Fruit fly (Drosophila melanogaster) whole organism, embryonic: ENCODE measurements around the gene CG1638.

Experiments
- BtbVII ChIP-seq: fragments of 200-800 bp; sonication (Bioruptor generic); optimal IDR thresholded peaks from 3 replicates; lab custom pipeline; 2017; ENCODE audit warnings: missing biosample characterization, mild to moderate bottlenecking, missing genetic modification characterization
- CG10431 ChIP-seq: fragments of 200-800 bp; sonication (Bioruptor generic); optimal IDR thresholded peaks from 3 replicates; lab custom pipeline; 2018; ENCODE audit warnings: missing biosample characterization, mild to moderate bottlenecking, missing genetic modification characterization
- CG10543 ChIP-seq: fragments of 200-800 bp; sonication (Bioruptor generic); optimal IDR thresholded peaks from 3 replicates; lab custom pipeline; 2017; ENCODE audit warnings: missing biosample characterization, mild to moderate bottlenecking, missing genetic modification characterization, moderate library complexity
- CG11085 ChIP-seq: fragments of 200-800 bp; sonication (Bioruptor generic); IDR thresholded peaks from 2 replicates; pipeline ENCODE4 v1.3.6; 2022; ENCODE audit warnings: missing biosample characterization, missing genetic modification characterization
- CG15073 ChIP-seq: fragments of 200-800 bp; sonication (Bioruptor generic); optimal IDR thresholded peaks from 2 replicates; lab custom pipeline; 2016; ENCODE audit warnings: missing biosample characterization, missing genetic modification characterization
- CG17186 ChIP-seq: fragments of 200-800 bp; sonication (Bioruptor generic); optimal IDR thresholded peaks from 3 replicates; lab custom pipeline; 2017; ENCODE audit warnings: missing biosample characterization, missing genetic modification reagents, missing genetic modification characterization
- CG17359 ChIP-seq: fragments of 200-800 bp; sonication (Bioruptor generic); optimal IDR thresholded peaks from 3 replicates; lab custom pipeline; 2018; ENCODE audit warnings: missing biosample characterization, mild to moderate bottlenecking, missing genetic modification characterization, moderate library complexity
- CG17912 ChIP-seq: fragments of 200-800 bp; sonication (Bioruptor generic); optimal IDR thresholded peaks from 2 replicates; lab custom pipeline; 2018; ENCODE audit warnings: missing biosample characterization, mild to moderate bottlenecking, missing genetic modification characterization
- CG2120 ChIP-seq: fragments of 200-800 bp; sonication (Bioruptor generic); optimal IDR thresholded peaks from 3 replicates; lab custom pipeline; 2016; ENCODE audit warnings: missing biosample characterization, missing genetic modification characterization
- CG2712 ChIP-seq: fragments of 200-800 bp; optimal IDR thresholded peaks from 3 replicates; lab custom pipeline; 2019; ENCODE audit warnings: missing biosample characterization, mild to moderate bottlenecking, missing genetic modification characterization, moderate library complexity
- CG2889 ChIP-seq: fragments of 200-800 bp; sonication (Bioruptor generic); IDR thresholded peaks from 3 replicates; pipeline ENCODE4 v1.3.6; 2022; ENCODE audit warnings: missing biosample characterization, missing genetic modification characterization
- CG31388 ChIP-seq: fragments of 200-800 bp; sonication (Bioruptor generic); optimal IDR thresholded peaks from 2 replicates; lab custom pipeline; 2016; ENCODE audit warnings: missing biosample characterization, missing genetic modification characterization
- CG4404 ChIP-seq: fragments of 200-800 bp; sonication (Bioruptor generic); IDR thresholded peaks from 2 replicates; pipeline ENCODE4 v1.3.6; 2022; ENCODE audit warnings: missing biosample characterization, missing genetic modification characterization
- CG4854 ChIP-seq: fragments of 200-800 bp; sonication (Bioruptor generic); optimal IDR thresholded peaks from 2 replicates; lab custom pipeline; 2016; ENCODE audit warnings: missing biosample characterization, missing genetic modification characterization, inconsistent platforms
- CG7987 ChIP-seq: fragments of 200-800 bp; sonication (Bioruptor generic); optimal IDR thresholded peaks from 2 replicates; lab custom pipeline; 2018; ENCODE audit warnings: missing biosample characterization, mild to moderate bottlenecking, missing genetic modification characterization, moderate library complexity
- CG9215 ChIP-seq: fragments of 200-800 bp; sonication (Bioruptor generic); IDR thresholded peaks from 2 replicates; pipeline ENCODE4 v1.3.6; 2022; ENCODE audit warnings: missing biosample characterization, missing genetic modification characterization
- CG9437 ChIP-seq: fragments of 200-800 bp; sonication (Bioruptor generic); optimal IDR thresholded peaks from 2 replicates; lab custom pipeline; 2018; ENCODE audit warnings: missing biosample characterization, mild to moderate bottlenecking, missing genetic modification characterization
- Camta ChIP-seq: fragments of 200-800 bp; sonication (Bioruptor generic); optimal IDR thresholded peaks from 2 replicates; lab custom pipeline; 2016; ENCODE audit warnings: missing biosample characterization, missing genetic modification characterization
- Doc2 ChIP-seq: fragments of 200-800 bp; sonication (Bioruptor generic); IDR thresholded peaks from 2 replicates; pipeline ENCODE4 v1.3.6; 2022; ENCODE audit warnings: missing biosample characterization, missing genetic modification characterization
- Drgx ChIP-seq: fragments of 200-800 bp; sonication (Bioruptor generic); IDR thresholded peaks from 2 replicates; pipeline ENCODE4 v1.3.6; 2022; ENCODE audit warnings: missing biosample characterization, missing genetic modification characterization
- ERR ChIP-seq: fragments of 200-800 bp; sonication (Bioruptor generic); optimal IDR thresholded peaks from 2 replicates; lab custom pipeline; 2016; ENCODE audit warnings: missing biosample characterization, missing genetic modification characterization
- Elba2 ChIP-seq: fragments of 200-800 bp; sonication (Bioruptor generic); optimal IDR thresholded peaks from 3 replicates; lab custom pipeline; 2016; ENCODE audit warnings: missing biosample characterization, missing genetic modification characterization
- Gug ChIP-seq: fragments of 200-800 bp; sonication (Bioruptor generic); IDR thresholded peaks from 4 replicates; pipeline ENCODE4 v1.3.6; 2022; ENCODE audit warnings: missing biosample characterization, missing genetic modification characterization
- H15 ChIP-seq: fragments of 200-800 bp; sonication (Bioruptor generic); IDR thresholded peaks from 3 replicates; pipeline ENCODE4 v1.3.6; 2022; ENCODE audit warnings: missing biosample characterization, missing genetic modification characterization
- Hmr ChIP-seq: fragments of 200-800 bp; sonication (Bioruptor generic); optimal IDR thresholded peaks from 3 replicates; lab custom pipeline; 2017; ENCODE audit warnings: mild to moderate bottlenecking, missing biosample characterization, missing genetic modification reagents, missing genetic modification characterization
- Hr51 ChIP-seq, 2 experiments: fragments of 200-800 bp; sonication (Bioruptor generic); optimal IDR thresholded peaks; 2 replicates in 1 of 2; 3 replicates in 1 of 2; lab custom pipeline; 2016 to 2018; ENCODE audit warnings: missing biosample characterization in 2 of 2, missing genetic modification characterization in 2 of 2, mild to moderate bottlenecking in 1 of 2, moderate library complexity in 1 of 2
- Lhr ChIP-seq: fragments of 200-800 bp; sonication (Bioruptor generic); optimal IDR thresholded peaks from 3 replicates; lab custom pipeline; 2017; ENCODE audit warnings: mild to moderate bottlenecking, missing biosample characterization, missing genetic modification reagents, missing genetic modification characterization
- Lpt ChIP-seq: fragments of >200 bp; optimal IDR thresholded peaks from 2 replicates; lab custom pipeline; 2018; ENCODE audit warnings: missing biosample characterization, missing genetic modification characterization
- Max ChIP-seq: fragments of 200-800 bp; sonication (Bioruptor generic); optimal IDR thresholded peaks from 2 replicates; lab custom pipeline; 2016; ENCODE audit warnings: missing biosample characterization, mild to moderate bottlenecking, missing genetic modification characterization
- Myb ChIP-seq: fragments of 200-800 bp; sonication (Bioruptor generic); optimal IDR thresholded peaks from 2 replicates; lab custom pipeline; 2016; ENCODE audit warnings: missing biosample characterization, missing genetic modification characterization
- PHDP ChIP-seq: fragments of 200-800 bp; sonication (Bioruptor generic); optimal IDR thresholded peaks from 3 replicates; lab custom pipeline; 2018; ENCODE audit warnings: missing biosample characterization, mild to moderate bottlenecking, missing genetic modification characterization, moderate library complexity
- Spps ChIP-seq: fragments of 200-800 bp; sonication (Bioruptor generic); optimal IDR thresholded peaks from 2 replicates; lab custom pipeline; 2018; ENCODE audit warnings: missing biosample characterization, mild to moderate bottlenecking, missing genetic modification characterization
- Usf ChIP-seq: fragments of 200-800 bp; sonication (Bioruptor generic); optimal IDR thresholded peaks from 2 replicates; lab custom pipeline; 2017; ENCODE audit warnings: missing genotype, missing biosample characterization, missing genetic modification characterization
- ac ChIP-seq: fragments of 200-800 bp; sonication (Bioruptor generic); optimal IDR thresholded peaks from 3 replicates; lab custom pipeline; 2017; ENCODE audit warnings: missing biosample characterization, mild to moderate bottlenecking, missing genetic modification characterization
- br ChIP-seq: fragments of >200 bp; optimal IDR thresholded peaks from 2 replicates; lab custom pipeline; 2017
- btn ChIP-seq: fragments of 200-800 bp; sonication (Bioruptor generic); optimal IDR thresholded peaks from 2 replicates; lab custom pipeline; 2016; ENCODE audit warnings: missing biosample characterization, missing genetic modification characterization
- chinmo ChIP-seq: fragments of 200-800 bp; sonication (Bioruptor generic); IDR thresholded peaks from 4 replicates; pipeline ENCODE4 v1.3.6; 2022; ENCODE audit warnings: missing biosample characterization, missing genetic modification characterization; ENCODE audit not compliant: partially characterized antibody
- crc ChIP-seq: fragments of 200-800 bp; sonication (Bioruptor generic); optimal IDR thresholded peaks from 2 replicates; lab custom pipeline; 2016; ENCODE audit warnings: missing biosample characterization, missing genetic modification characterization
- dpn ChIP-seq, 2 experiments: fragments of 200-800 bp; sonication (Bioruptor generic); optimal IDR thresholded peaks; 3 replicates each; lab custom pipeline; 2016; ENCODE audit warnings: missing biosample characterization in 2 of 2, missing genetic modification characterization in 2 of 2
- fd102C ChIP-seq: fragments of 200-800 bp; sonication (Bioruptor generic); optimal IDR thresholded peaks from 2 replicates; lab custom pipeline; 2018; ENCODE audit warnings: missing biosample characterization, mild to moderate bottlenecking, missing genetic modification characterization, moderate library complexity
- gce ChIP-seq: fragments of 200-800 bp; sonication (Bioruptor generic); IDR thresholded peaks from 3 replicates; pipeline ENCODE4 v1.3.6; 2022; ENCODE audit warnings: missing biosample characterization, missing genetic modification characterization
- her ChIP-seq: fragments of 200-800 bp; sonication (Bioruptor generic); optimal IDR thresholded peaks from 2 replicates; lab custom pipeline; 2016; ENCODE audit warnings: missing biosample characterization, missing genetic modification characterization
- klu ChIP-seq: fragments of 200-800 bp; sonication (Bioruptor generic); IDR thresholded peaks from 2 replicates; pipeline ENCODE4 v1.3.6; 2022; ENCODE audit warnings: missing biosample characterization, missing genetic modification characterization
- lola ChIP-seq, 3 experiments: fragments of >200 bp in 2 of 3; fragments of 200-800 bp in 1 of 3; sonication (Bioruptor generic) in 1 of 3; optimal IDR thresholded peaks; 2 replicates each; lab custom pipeline; 2017 to 2019; ENCODE audit warnings: missing biosample characterization in 3 of 3, missing genetic modification characterization in 3 of 3, mild to moderate bottlenecking in 1 of 3, moderate library complexity in 1 of 3
- pb ChIP-seq: fragments of 200-800 bp; sonication (Bioruptor generic); optimal IDR thresholded peaks from 3 replicates; lab custom pipeline; 2016; ENCODE audit warnings: missing biosample characterization, missing genetic modification characterization
- pfk ChIP-seq: fragments of 200-800 bp; sonication (Bioruptor generic); optimal IDR thresholded peaks from 2 replicates; lab custom pipeline; 2018; ENCODE audit warnings: missing biosample characterization, mild to moderate bottlenecking, missing genetic modification characterization, moderate library complexity
- prd ChIP-seq, 3 experiments: fragments of >200 bp in 2 of 3; fragments of 200-800 bp in 1 of 3; sonication (Bioruptor generic) in 1 of 3; optimal IDR thresholded peaks in 2 of 3; IDR thresholded peaks in 1 of 3; 2 replicates in 2 of 3; 3 replicates in 1 of 3; pipeline versions ENCODE4 v1.3.6 to Lab custom; 2017 to 2022; ENCODE audit warnings: missing biosample characterization in 1 of 3, missing genetic modification characterization in 1 of 3
- run ChIP-seq: fragments of 200-800 bp; sonication (Bioruptor generic); optimal IDR thresholded peaks from 3 replicates; lab custom pipeline; 2018; ENCODE audit warnings: missing biosample characterization, mild to moderate bottlenecking, missing genetic modification characterization
- schlank ChIP-seq: fragments of 200-800 bp; sonication (Bioruptor generic); optimal IDR thresholded peaks from 2 replicates; lab custom pipeline; 2018; ENCODE audit warnings: missing biosample characterization, mild to moderate bottlenecking, missing genetic modification characterization
- wek ChIP-seq: fragments of 200-800 bp; sonication (Bioruptor generic); optimal IDR thresholded peaks from 3 replicates; lab custom pipeline; 2018; ENCODE audit warnings: missing biosample characterization, mild to moderate bottlenecking, missing genetic modification characterization, moderate library complexity
- zfh1 ChIP-seq: fragments of 200-800 bp; sonication (Bioruptor generic); IDR thresholded peaks from 3 replicates; pipeline ENCODE4 v1.3.6; 2022; ENCODE audit warnings: missing biosample characterization, missing genetic modification characterization

The CG1638 gene

DNA sequence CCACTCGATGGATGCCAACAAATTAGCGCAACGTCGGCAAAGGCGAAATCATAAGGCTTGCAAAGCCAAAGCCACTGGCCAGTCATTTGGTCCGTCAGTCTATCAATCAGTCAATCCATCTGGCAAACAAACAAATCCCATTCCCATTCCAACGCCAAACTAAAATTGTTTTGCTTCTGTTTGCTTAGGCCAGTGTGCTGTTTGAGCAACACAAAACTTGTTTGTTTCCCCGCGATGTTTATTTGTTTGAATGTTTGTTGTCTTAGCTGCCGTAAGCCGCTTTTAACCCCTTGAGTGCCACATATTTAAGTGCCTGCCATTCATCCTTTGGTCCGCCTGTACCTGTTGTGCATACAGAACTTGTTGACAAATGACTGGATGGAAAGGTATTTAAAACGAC is 39.5 kb upstream of the CG1638 start (continued):
- TF ChIP-seq Doc2: no peak
- TF ChIP-seq CG2120: no peak
- no peak for TF ChIP-seq run (tag; lab: Kevin White, UChicago)
- TF ChIP-seq CG4854 (GFP tag; lab: Kevin White, UChicago): no peak
- no peak for TF ChIP-seq Hmr
- TF ChIP-seq Lpt (GFP tag; lab: Kevin White, UChicago): no peak
- TF ChIP-seq CG9437: no peak
- no peak for TF ChIP-seq Gug (GFP tag; lab: Robert Waterston, UW)
- TF ChIP-seq Myb (GFP tag; lab: Kevin White, UChicago): no peak
- TF ChIP-seq gce (GFP tag; lab: Robert Waterston, UW): no peak
- no peak for TF ChIP-seq dpn (GFP tag; optimal IDR thresholded peaks at IDR 0.05; lab: Kevin White, UChicago)
- TF ChIP-seq ac (GFP tag; lab: Kevin White, UChicago): peak; percentile 97
- peak; percentile 44 for TF ChIP-seq Max (GFP tag; lab: Kevin White, UChicago)
- no peak for TF ChIP-seq Drgx (GFP tag; lab: Robert Waterston, UW)
- no peak for TF ChIP-seq chinmo
- TF ChIP-seq btn: peak; percentile 36
- peak; percentile 75 for TF ChIP-seq wek (GFP tag; lab: Kevin White, UChicago)
- no peak for TF ChIP-seq CG10543 (GFP tag; lab: Kevin White, UChicago)
- no peak for TF ChIP-seq CG9215 (GFP tag; lab: Robert Waterston, UW)
- TF ChIP-seq CG2889 (GFP tag; lab: Robert Waterston, UW): no peak
- TF ChIP-seq CG11085: no peak
- TF ChIP-seq Camta: peak; percentile 50
- no peak for TF ChIP-seq H15 (GFP tag; lab: Robert Waterston, UW)
- peak; percentile 2 for TF ChIP-seq CG10431 (GFP tag; lab: Kevin White, UChicago)
- peak; percentile 26 for TF ChIP-seq BtbVII (GFP tag; lab: Kevin White, UChicago)
- TF ChIP-seq pb (GFP tag; lab: Kevin White, UChicago): peak; percentile 14
- TF ChIP-seq ERR (GFP tag; lab: Kevin White, UChicago): no peak
- TF ChIP-seq pfk (GFP tag; lab: Kevin White, UChicago): peak; percentile 5
- TF ChIP-seq Elba2 (GFP tag; lab: Kevin White, UChicago): no peak
- TF ChIP-seq Spps (tag; lab: Kevin White, UChicago): peak; percentile 74
- peak; percentile 60 for TF ChIP-seq CG17359 (tag; lab: Kevin White, UChicago)
- TF ChIP-seq CG15073 (GFP tag; lab: Kevin White, UChicago): no peak
- no peak for TF ChIP-seq Usf (GFP tag; lab: Kevin White, UChicago)
- TF ChIP-seq prd (optimal IDR thresholded peaks at IDR 0.05; lab: Kevin White, UChicago): no peak
- peak; percentile 53; the same call in 2 of the 3 replicates for TF ChIP-seq prd (GFP tag; IDR thresholded peaks at IDR 0.05; lab: Robert Waterston, UW)
- peak; percentile 79 for TF ChIP-seq CG2712
- peak; percentile 66 for TF ChIP-seq Lhr (GFP tag; lab: Kevin White, UChicago)
- no peak for TF ChIP-seq CG17912 (GFP tag; lab: Kevin White, UChicago)
- TF ChIP-seq klu (GFP tag; lab: Robert Waterston, UW): no peak
- TF ChIP-seq her: peak; percentile 45
- TF ChIP-seq CG4404 (GFP tag; lab: Robert Waterston, UW): no peak
- TF ChIP-seq lola (GFP tag; optimal IDR thresholded peaks at IDR 0.05; lab: Kevin White, UChicago): peak in 1 of 3 experiments; percentile 83
- peak in 1 of 2 experiments; percentile 61 for TF ChIP-seq Hr51 (GFP tag; optimal IDR thresholded peaks at IDR 0.05; lab: Kevin White, UChicago)
- no peak for TF ChIP-seq br (lab: Kevin White, UChicago)
- TF ChIP-seq schlank: no peak
- TF ChIP-seq CG7987 (GFP tag; lab: Kevin White, UChicago): peak; percentile 74
- peak; percentile 78 for TF ChIP-seq zfh1 (GFP tag; lab: Robert Waterston, UW)
- peak; percentile 28 for TF ChIP-seq crc (GFP tag; lab: Kevin White, UChicago)
- TF ChIP-seq fd102C (GFP tag; lab: Kevin White, UChicago): peak; percentile 99
- peak; percentile 47 for TF ChIP-seq CG17186 (GFP tag; lab: Kevin White, UChicago)
- no peak for TF ChIP-seq CG31388 (GFP tag; lab: Kevin White, UChicago)
- no peak for TF ChIP-seq PHDP (tag; lab: Kevin White, UChicago)
